Comparison of ENCODE assay signal across 2 fruit fly cellular contexts in the genomic region with DNA sequence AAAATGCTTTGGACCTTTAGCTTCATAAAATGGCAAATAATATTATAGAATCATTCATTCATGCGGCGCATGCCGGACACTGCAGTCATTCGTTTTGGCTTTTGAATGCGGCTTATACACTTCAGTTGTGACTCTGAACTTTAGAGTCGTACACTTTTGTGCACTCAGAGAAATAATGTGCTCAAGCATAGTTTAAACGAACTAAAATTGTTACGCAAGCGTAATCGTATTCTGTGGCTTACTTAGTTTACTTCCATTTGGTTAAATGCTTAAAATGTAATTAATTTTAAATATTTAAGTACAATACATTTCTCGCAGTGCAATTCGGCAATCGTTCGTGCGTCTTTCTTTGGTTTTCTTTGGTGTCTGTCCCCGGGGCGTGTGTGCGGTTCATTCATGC.
A peak's percentile ranks its signal among the peaks of the same experiment; 100 is the strongest.
TF ChIP-seq lines count a peak whose summit lies in the region.

No protein-coding gene starts in this region.

TF ChIP-seq in whole organism, embryonic, 481 proteins besides CTCF, POLR2A, EP300 and RAD21 (continued from another document and continues in another):
- TF ChIP-seq HLHmδ (GFP tag; optimal IDR thresholded peaks at IDR 0.05; lab: Kevin White, UChicago) (no peak), CG12236 (GFP tag; optimal IDR thresholded peaks at IDR 0.05; lab: Kevin White, UChicago) (no peak), rib (GFP tag; IDR thresholded peaks at IDR 0.05; lab: Robert Waterston, UW) (0 out of 2 replicates have a peak, but pooled peaks have one; percentile 20), CG11560 (tag; IDR thresholded peaks at IDR 0.05; lab: Robert Waterston, UW) (0 out of 3 replicates have a peak, but pooled peaks have one; percentile 37), CG10274 (GFP tag; optimal IDR thresholded peaks at IDR 0.05; lab: Kevin White, UChicago) (no peak), CG8281 (tag; optimal IDR thresholded peaks at IDR 0.05; lab: Kevin White, UChicago) (no peak), Hr51 (GFP tag; optimal IDR thresholded peaks at IDR 0.05; lab: Kevin White, UChicago) (peak in 1 of 2 experiments; percentile 42), CG16815 (GFP tag; optimal IDR thresholded peaks at IDR 0.05; lab: Kevin White, UChicago) (no peak), CG8089 (GFP tag; optimal IDR thresholded peaks at IDR 0.05; lab: Kevin White, UChicago) (no peak), Blimp-1 (GFP tag; optimal IDR thresholded peaks at IDR 0.05; lab: Kevin White, UChicago) (no peak), tup (GFP tag; optimal IDR thresholded peaks at IDR 0.05; lab: Kevin White, UChicago) (no peak), Elba2 (GFP tag; optimal IDR thresholded peaks at IDR 0.05; lab: Kevin White, UChicago) (no peak), Scr (GFP tag; IDR thresholded peaks at IDR 0.05; lab: Robert Waterston, UW; ENCODE audit: partially characterized antibody) (no peak), Lim3 (GFP tag; IDR thresholded peaks at IDR 0.05; lab: Robert Waterston, UW) (no peak), pros (GFP tag; optimal IDR thresholded peaks at IDR 0.05; lab: Kevin White, UChicago) (no peak), en (GFP tag; optimal IDR thresholded peaks at IDR 0.05; lab: Kevin White, UChicago) (no peak), CG1529 (GFP tag; optimal IDR thresholded peaks at IDR 0.05; lab: Kevin White, UChicago) (no peak), CG6765 (GFP tag; optimal IDR thresholded peaks at IDR 0.05; lab: Kevin White, UChicago) (no peak), Dad (GFP tag; optimal IDR thresholded peaks at IDR 0.05; lab: Kevin White, UChicago) (no peak), CG10462 (GFP tag; optimal IDR thresholded peaks at IDR 0.05; lab: Kevin White, UChicago) (no peak), CG8765 (GFP tag; IDR thresholded peaks at IDR 0.05; lab: Robert Waterston, UW) (no peak), Fer2 (tag; optimal IDR thresholded peaks at IDR 0.05; lab: Kevin White, UChicago) (no peak), row (GFP tag; IDR thresholded peaks at IDR 0.05; lab: Robert Waterston, UW) (peak; percentile 63), CG7839 (tag; optimal IDR thresholded peaks at IDR 0.05; lab: Kevin White, UChicago) (peak; percentile 64), pnt (GFP tag; optimal IDR thresholded peaks at IDR 0.05; lab: Kevin White, UChicago) (no peak), CG31224 (GFP tag; IDR thresholded peaks at IDR 0.05; lab: Robert Waterston, UW) (no peak), cad (GFP tag; optimal IDR thresholded peaks at IDR 0.05; lab: Kevin White, UChicago) (no peak), CG15514 (GFP tag; optimal IDR thresholded peaks at IDR 0.05; lab: Kevin White, UChicago) (peak; percentile 44), da (GFP tag; optimal IDR thresholded peaks at IDR 0.05; lab: Kevin White, UChicago) (no peak), eve (GFP tag; optimal IDR thresholded peaks at IDR 0.05; lab: Kevin White, UChicago) (no peak), wdn (GFP tag; IDR thresholded peaks at IDR 0.05; lab: Robert Waterston, UW) (no peak), CG1647 (GFP tag; optimal IDR thresholded peaks at IDR 0.05; lab: Kevin White, UChicago) (no peak), bcd (GFP tag; optimal IDR thresholded peaks at IDR 0.05; lab: Kevin White, UChicago) (peak; percentile 14), CG17612 (GFP tag; IDR thresholded peaks at IDR 0.05; lab: Robert Waterston, UW) (no peak), CG8388 (GFP tag; optimal IDR thresholded peaks at IDR 0.05; lab: Kevin White, UChicago) (peak; percentile 14), gsb-n (tag; optimal IDR thresholded peaks at IDR 0.05; lab: Kevin White, UChicago) (no peak), CG1602 (GFP tag; optimal IDR thresholded peaks at IDR 0.05; lab: Kevin White, UChicago) (no peak), CG17802 (tag; optimal IDR thresholded peaks at IDR 0.05; lab: Kevin White, UChicago) (no peak), CG18599 (GFP tag; optimal IDR thresholded peaks at IDR 0.05; lab: Kevin White, UChicago) (peak; percentile 76), Bgb (GFP tag; IDR thresholded peaks at IDR 0.05; lab: Robert Waterston, UW; ENCODE audit: partially characterized antibody) (no peak), Rfx (GFP tag; IDR thresholded peaks at IDR 0.05; lab: Robert Waterston, UW) (peak; percentile 63), CG9437 (GFP tag; optimal IDR thresholded peaks at IDR 0.05; lab: Kevin White, UChicago) (peak; percentile 11), ftz-f1 (GFP tag; optimal IDR thresholded peaks at IDR 0.05; lab: Kevin White, UChicago) (no peak), CG12104 (GFP tag; optimal IDR thresholded peaks at IDR 0.05; lab: Kevin White, UChicago) (no peak), al (GFP tag; IDR thresholded peaks at IDR 0.05; lab: Robert Waterston, UW) (no peak), trh (GFP tag; optimal IDR thresholded peaks at IDR 0.05; lab: Kevin White, UChicago) (no peak), schlank (tag; optimal IDR thresholded peaks at IDR 0.05; lab: Kevin White, UChicago) (no peak), btn (GFP tag; optimal IDR thresholded peaks at IDR 0.05; lab: Kevin White, UChicago) (no peak), nerfin-1 (tag; optimal IDR thresholded peaks at IDR 0.05; lab: Kevin White, UChicago) (no peak), ERR (GFP tag; optimal IDR thresholded peaks at IDR 0.05; lab: Kevin White, UChicago) (no peak), Max (GFP tag; optimal IDR thresholded peaks at IDR 0.05; lab: Kevin White, UChicago) (no peak), p53 (GFP tag; optimal IDR thresholded peaks at IDR 0.05; lab: Kevin White, UChicago) (no peak), CG17912 (GFP tag; optimal IDR thresholded peaks at IDR 0.05; lab: Kevin White, UChicago) (no peak), hth (optimal IDR thresholded peaks at IDR 0.05; lab: Kevin White, UChicago) (no peak), CG3281 (GFP tag; optimal IDR thresholded peaks at IDR 0.05; lab: Kevin White, UChicago) (peak; percentile 57), Sry-β (GFP tag; optimal IDR thresholded peaks at IDR 0.05; lab: Kevin White, UChicago) (no peak), CG8944 (GFP tag; optimal IDR thresholded peaks at IDR 0.05; lab: Kevin White, UChicago) (no peak), Bteb2 (GFP tag; optimal IDR thresholded peaks at IDR 0.05; lab: Kevin White, UChicago) (no peak), Adf1 (GFP tag; IDR thresholded peaks at IDR 0.05; lab: Robert Waterston, UW) (no peak), CG13894 (tag; optimal IDR thresholded peaks at IDR 0.05; lab: Kevin White, UChicago) (peak; percentile 22), CG3838 (GFP tag; optimal IDR thresholded peaks at IDR 0.05; lab: Kevin White, UChicago) (no peak), crc (GFP tag; optimal IDR thresholded peaks at IDR 0.05; lab: Kevin White, UChicago) (no peak), ap (GFP tag; IDR thresholded peaks at IDR 0.05; lab: Robert Waterston, UW) (no peak), Hey (tag; optimal IDR thresholded peaks at IDR 0.05; lab: Kevin White, UChicago) (no peak), slbo (GFP tag; IDR thresholded peaks at IDR 0.05; lab: Robert Waterston, UW) (peak; percentile 32; the same call in 1 of the 2 replicates), CG9932 (GFP tag; IDR thresholded peaks at IDR 0.05; lab: Robert Waterston, UW) (peak; percentile 43; the same call in 1 of the 2 replicates)

TF ChIP-seq in whole organism, prepupa, 60 proteins besides CTCF, POLR2A, EP300 and RAD21 (continued from another document):
- TF ChIP-seq topi (GFP tag; optimal IDR thresholded peaks at IDR 0.05; lab: Kevin White, UChicago) (peak; percentile 12), Eip93F (GFP tag; optimal IDR thresholded peaks at IDR 0.05; lab: Kevin White, UChicago) (no peak), CG7368 (GFP tag; optimal IDR thresholded peaks at IDR 0.05; lab: Kevin White, UChicago) (peak; percentile 11), pdm3 (GFP tag; optimal IDR thresholded peaks at IDR 0.05; lab: Kevin White, UChicago) (peak; percentile 40), CG8632 (GFP tag; optimal IDR thresholded peaks at IDR 0.05; lab: Kevin White, UChicago) (no peak), CG6163 (GFP tag; IDR thresholded peaks at IDR 0.05; lab: Robert Waterston, UW) (peak; percentile 70), CG6792 (GFP tag; optimal IDR thresholded peaks at IDR 0.05; lab: Kevin White, UChicago) (no peak), Eip78C (GFP tag; lab: Kevin White, UChicago) (peak; percentile 82), CG11762 (GFP tag; optimal IDR thresholded peaks at IDR 0.05; lab: Kevin White, UChicago; ENCODE audit: insufficient read depth) (no peak), spab (GFP tag; optimal IDR thresholded peaks at IDR 0.05; lab: Kevin White, UChicago) (no peak), dac (GFP tag; optimal IDR thresholded peaks at IDR 0.05; lab: Kevin White, UChicago) (no peak), ss (GFP tag; optimal IDR thresholded peaks at IDR 0.05; lab: Kevin White, UChicago) (peak in 1 of 2 experiments; percentile 51), eg (GFP tag; IDR thresholded peaks at IDR 0.05; lab: Robert Waterston, UW) (peak; percentile 51; the same call in 2 of the 3 replicates), CG10669 (GFP tag; optimal IDR thresholded peaks at IDR 0.05; lab: Kevin White, UChicago) (peak; percentile 53), fd59A (GFP tag; optimal IDR thresholded peaks at IDR 0.05; lab: Kevin White, UChicago) (no peak), fd85E (GFP tag; optimal IDR thresholded peaks at IDR 0.05; lab: Kevin White, UChicago) (no peak), net (GFP tag; optimal IDR thresholded peaks at IDR 0.05; lab: Kevin White, UChicago) (no peak), svp (GFP tag; lab: Kevin White, UChicago) (peak; percentile 87), esn (GFP tag; optimal IDR thresholded peaks at IDR 0.05; lab: Kevin White, UChicago) (peak; percentile 42), CG16779 (tag; optimal IDR thresholded peaks at IDR 0.05; lab: Kevin White, UChicago) (no peak), Lpt (GFP tag; optimal IDR thresholded peaks at IDR 0.05; lab: Kevin White, UChicago) (no peak), CG31627 (GFP tag; optimal IDR thresholded peaks at IDR 0.05; lab: Kevin White, UChicago) (peak; percentile 3), acj6 (GFP tag; optimal IDR thresholded peaks at IDR 0.05; lab: Kevin White, UChicago) (peak; percentile 23), lz (GFP tag; optimal IDR thresholded peaks at IDR 0.05; lab: Kevin White, UChicago) (peak; percentile 33), Smox (GFP tag; optimal IDR thresholded peaks at IDR 0.05; lab: Kevin White, UChicago) (peak; percentile 29), CG6276 (GFP tag; optimal IDR thresholded peaks at IDR 0.05; lab: Kevin White, UChicago) (peak; percentile 1), CG32006 (GFP tag; optimal IDR thresholded peaks at IDR 0.05; lab: Kevin White, UChicago) (peak; percentile 42), Sox15 (GFP tag; optimal IDR thresholded peaks at IDR 0.05; lab: Kevin White, UChicago) (no peak), CG15336 (GFP tag; IDR thresholded peaks at IDR 0.05; lab: Robert Waterston, UW) (peak; percentile 57), CG9139 (GFP tag; optimal IDR thresholded peaks at IDR 0.05; lab: Kevin White, UChicago) (peak; percentile 13), CG3032 (tag; optimal IDR thresholded peaks at IDR 0.05; lab: Kevin White, UChicago) (peak; percentile 42), Hr38 (GFP tag; optimal IDR thresholded peaks at IDR 0.05; lab: Kevin White, UChicago) (no peak), Eip75B (GFP tag; optimal IDR thresholded peaks at IDR 0.05; lab: Kevin White, UChicago) (peak; percentile 4), Hr4 (GFP tag; optimal IDR thresholded peaks at IDR 0.05; lab: Kevin White, UChicago) (peak; percentile 37), Ets21C (GFP tag; optimal IDR thresholded peaks at IDR 0.05; lab: Kevin White, UChicago) (no peak), OdsH (GFP tag; optimal IDR thresholded peaks at IDR 0.05; lab: Kevin White, UChicago) (peak; percentile 57), cyc (GFP tag; optimal IDR thresholded peaks at IDR 0.05; lab: Kevin White, UChicago) (peak; percentile 24), CG6808 (GFP tag; optimal IDR thresholded peaks at IDR 0.05; lab: Kevin White, UChicago) (peak; percentile 38)
